Worm (Caenorhabditis elegans) whole organism, L4 larva: Measurements from ENCODE around the gene eco-1.
A peak's percentile ranks its signal among the peaks of the same experiment; 100 is the strongest.

Experiments used
- D1046.2 ChIP-seq: fragments of 200-800 bp; sonication (Bioruptor generic); IDR thresholded peaks from 2 replicates; pipeline ENCODE4 v1.3.6; 2022; ENCODE audit warnings: missing genetic modification characterization, missing compliant biosample characterization
- Y105C5A.15 ChIP-seq: fragments of 200-800 bp; sonication (Bioruptor generic); IDR thresholded peaks from 2 replicates; pipeline ENCODE4 v1.3.6; 2022; ENCODE audit warnings: missing genetic modification characterization, missing compliant biosample characterization
- Y75B8A.6 ChIP-seq: fragments of 200-800 bp; sonication (Bioruptor generic); IDR thresholded peaks from 2 replicates; pipeline ENCODE4 v1.3.6; 2022; ENCODE audit warnings: missing genetic modification reagents, missing genetic modification characterization, missing compliant biosample characterization
- ZK546.5 ChIP-seq, 2 experiments: sonication (generic microtip); optimal IDR thresholded peaks; 2 replicates each; lab custom pipeline; 2017; ENCODE audit warnings: missing biosample characterization in 2 of 2, missing genetic modification characterization in 2 of 2
- aha-1 ChIP-seq: fragments of 150-350 bp; peaks from one replicate; lab custom pipeline; 2014; ENCODE audit warnings: missing biosample characterization, missing genetic modification characterization
- ceh-20 ChIP-seq: fragments of 200-800 bp; sonication (Bioruptor generic); IDR thresholded peaks from 2 replicates; pipeline ENCODE4 v1.3.6; 2022; ENCODE audit warnings: missing genetic modification reagents, missing genetic modification characterization, missing compliant biosample characterization
- ceh-28 ChIP-seq: fragments of 150-350 bp; optimal IDR thresholded peaks from 2 replicates; lab custom pipeline; 2014; ENCODE audit warnings: missing biosample characterization, missing genetic modification reagents, missing genetic modification characterization
- ceh-44 ChIP-seq: fragments of 200-800 bp; sonication (Bioruptor generic); IDR thresholded peaks from 2 replicates; pipeline ENCODE4 v1.3.6; 2022; ENCODE audit warnings: missing genetic modification reagents, missing genetic modification characterization, missing compliant biosample characterization
- ceh-62 ChIP-seq: sonication (generic microtip); optimal IDR thresholded peaks from 2 replicates; lab custom pipeline; 2017; ENCODE audit warnings: missing biosample characterization, missing genetic modification characterization
- ctbp-1 ChIP-seq: fragments of 200-800 bp; sonication (Bioruptor generic); IDR thresholded peaks from 2 replicates; pipeline ENCODE4 v1.3.6; 2022; ENCODE audit warnings: missing genetic modification reagents, missing genetic modification characterization, missing compliant biosample characterization
- daf-16 ChIP-seq, 3 experiments: sonication (generic microtip); optimal IDR thresholded peaks; 2 replicates each; lab custom pipeline; 2016 to 2017; ENCODE audit warnings: missing genetic modification characterization in 3 of 3, missing genetic modification reagents in 3 of 3, mild to moderate bottlenecking in 2 of 3, missing compliant biosample characterization in 2 of 3, missing biosample characterization in 1 of 3, moderate library complexity in 1 of 3
- dmd-6 ChIP-seq: fragments of 200-800 bp; sonication (Bioruptor generic); IDR thresholded peaks from 2 replicates; pipeline ENCODE4 v1.3.6; 2022; ENCODE audit warnings: missing genetic modification reagents, missing genetic modification characterization, missing compliant biosample characterization
- dmd-9 ChIP-seq: fragments of 200-800 bp; sonication (Bioruptor generic); IDR thresholded peaks from 2 replicates; pipeline ENCODE4 v1.3.6; 2022; ENCODE audit warnings: missing genetic modification reagents, missing genetic modification characterization, missing compliant biosample characterization
- dpl-1 ChIP-seq: fragments of 150-350 bp; optimal IDR thresholded peaks from 2 replicates; lab custom pipeline; 2014; ENCODE audit warnings: missing biosample characterization, missing genetic modification reagents, missing genetic modification characterization
- dve-1 ChIP-seq: sonication (generic microtip); optimal IDR thresholded peaks from 2 replicates; lab custom pipeline; 2017; ENCODE audit warnings: antibody characterized with exemption, mild to moderate bottlenecking, missing genetic modification characterization, missing compliant biosample characterization; ENCODE audit not compliant: insufficient read depth
- egl-43 ChIP-seq: fragments of 200-800 bp; sonication (Bioruptor generic); IDR thresholded peaks from 2 replicates; pipeline ENCODE4 v1.3.6; 2022; ENCODE audit warnings: missing genetic modification reagents, missing genetic modification characterization, missing compliant biosample characterization
- fkh-10 ChIP-seq: fragments of 150-350 bp; optimal IDR thresholded peaks from 2 replicates; lab custom pipeline; 2014; ENCODE audit warnings: missing biosample characterization, missing genetic modification reagents, missing genetic modification characterization
- fos-1 ChIP-seq: fragments of 150-350 bp; optimal IDR thresholded peaks from 2 replicates; lab custom pipeline; 2014; ENCODE audit warnings: missing biosample characterization, missing genetic modification characterization
- hif-1 ChIP-seq, 2 experiments: sonication (generic microtip); optimal IDR thresholded peaks; 2 replicates each; lab custom pipeline; 2016 to 2017; ENCODE audit warnings: missing compliant biosample characterization in 2 of 2, missing genetic modification characterization in 2 of 2, missing genetic modification reagents in 2 of 2, missing genotype in 2 of 2, mild to moderate bottlenecking in 1 of 2
- hlh-11 ChIP-seq: fragments of 200-800 bp; sonication (Bioruptor generic); optimal IDR thresholded peaks from 2 replicates; lab custom pipeline; 2018; ENCODE audit warnings: mild to moderate bottlenecking, missing genetic modification characterization, missing compliant biosample characterization
- hlh-30 ChIP-seq: sonication (generic microtip); optimal IDR thresholded peaks from 2 replicates; lab custom pipeline; 2017; ENCODE audit warnings: antibody characterized with exemption, mild to moderate bottlenecking, missing genetic modification characterization, missing compliant biosample characterization; ENCODE audit not compliant: insufficient read depth
- hmg-1.1 ChIP-seq: fragments of 200-800 bp; sonication (Bioruptor generic); IDR thresholded peaks from 2 replicates; pipeline ENCODE4 v1.3.6; 2022; ENCODE audit warnings: missing genetic modification reagents, missing genetic modification characterization, missing compliant biosample characterization
- lim-7 ChIP-seq: fragments of 200-800 bp; sonication (Bioruptor generic); IDR thresholded peaks from 2 replicates; pipeline ENCODE4 v1.3.6; 2022; ENCODE audit warnings: missing genetic modification characterization, missing compliant biosample characterization
- lin-13 ChIP-seq: fragments of 150-350 bp; optimal IDR thresholded peaks from 2 replicates; lab custom pipeline; 2014; ENCODE audit warnings: missing biosample characterization, missing genetic modification reagents, missing genetic modification characterization
- lin-15B ChIP-seq: fragments of 150-350 bp; sonication (generic microtip); optimal IDR thresholded peaks from 3 replicates; lab custom pipeline; 2014; ENCODE audit warnings: missing biosample characterization, missing genetic modification characterization
- lin-29 ChIP-seq: fragments of 200-800 bp; sonication (Bioruptor generic); IDR thresholded peaks from 2 replicates; pipeline ENCODE4 v1.3.6; 2022; ENCODE audit warnings: missing genetic modification reagents, missing genetic modification characterization, missing compliant biosample characterization
- madf-5 ChIP-seq, 2 experiments: fragments of 200-800 bp; sonication (Bioruptor generic); IDR thresholded peaks; 2 replicates each; pipeline ENCODE4 v1.3.6; 2022; ENCODE audit warnings: missing compliant biosample characterization in 2 of 2, missing genetic modification characterization in 2 of 2
- madf-9 ChIP-seq: fragments of 200-800 bp; sonication (Bioruptor generic); conservative IDR thresholded peaks from 2 replicates; pipeline ENCODE4 v1.3.6; 2022; ENCODE audit warnings: missing genetic modification reagents, missing genetic modification characterization, missing compliant biosample characterization
- mep-1 ChIP-seq: fragments of 150-350 bp; sonication (generic microtip); optimal IDR thresholded peaks from 3 replicates; lab custom pipeline; 2014; ENCODE audit warnings: missing biosample characterization, missing genetic modification characterization
- mxl-2 ChIP-seq: fragments of 200-800 bp; sonication (Bioruptor generic); conservative IDR thresholded peaks from 2 replicates; pipeline ENCODE4 v1.3.6; 2022; ENCODE audit warnings: missing genetic modification reagents, missing genetic modification characterization, missing compliant biosample characterization
- mxl-3 ChIP-seq: fragments of 200-800 bp; sonication (Bioruptor generic); optimal IDR thresholded peaks from 2 replicates; lab custom pipeline; 2018; ENCODE audit warnings: mild to moderate bottlenecking, missing genetic modification characterization, missing compliant biosample characterization
- nhr-102 ChIP-seq: sonication (generic microtip); optimal IDR thresholded peaks from 2 replicates; lab custom pipeline; 2016; ENCODE audit warnings: mild to moderate bottlenecking, missing genetic modification characterization, moderate library complexity, missing compliant biosample characterization
- nhr-11 ChIP-seq: fragments of 150-350 bp; optimal IDR thresholded peaks from 2 replicates; lab custom pipeline; 2014; ENCODE audit warnings: missing biosample characterization, missing genetic modification characterization
- nhr-111 ChIP-seq: fragments of 200-800 bp; sonication (Bioruptor generic); optimal IDR thresholded peaks from 2 replicates; lab custom pipeline; 2018; ENCODE audit warnings: mild to moderate bottlenecking, missing genetic modification characterization, missing compliant biosample characterization
- nhr-25 ChIP-seq: sonication (generic microtip); optimal IDR thresholded peaks from 2 replicates; lab custom pipeline; 2017; ENCODE audit warnings: missing genetic modification characterization, mild to moderate bottlenecking, missing compliant biosample characterization, antibody characterized with exemption, moderate library complexity, borderline replicate concordance; ENCODE audit not compliant: insufficient read depth
- nhr-28 ChIP-seq: fragments of 150-350 bp; optimal IDR thresholded peaks from 2 replicates; lab custom pipeline; 2014; ENCODE audit warnings: missing biosample characterization, missing genetic modification characterization
- nhr-76 ChIP-seq: fragments of 150-350 bp; optimal IDR thresholded peaks from 2 replicates; lab custom pipeline; 2014; ENCODE audit warnings: missing biosample characterization, missing genetic modification characterization
- pha-4 ChIP-seq, 2 experiments: fragments of 150-350 bp in 1 of 2; fragments of 200-800 bp in 1 of 2; sonication (Bioruptor generic) in 1 of 2; IDR thresholded peaks in 1 of 2; optimal IDR thresholded peaks in 1 of 2; 2 replicates each; pipeline versions ENCODE4 v1.3.6 to Lab custom; 2014 to 2022; ENCODE audit warnings: missing genetic modification characterization in 2 of 2, missing genetic modification reagents in 2 of 2, missing biosample characterization in 1 of 2, missing compliant biosample characterization in 1 of 2
- saeg-2 ChIP-seq: fragments of 200-800 bp; sonication (Bioruptor generic); IDR thresholded peaks from 2 replicates; pipeline ENCODE4 v1.3.6; 2022; ENCODE audit warnings: missing genetic modification reagents, missing genetic modification characterization, missing compliant biosample characterization
- snpc-1.2 ChIP-seq: fragments of 200-800 bp; sonication (Bioruptor generic); IDR thresholded peaks from 2 replicates; pipeline ENCODE4 v1.3.6; 2022; ENCODE audit warnings: missing genetic modification reagents, missing genetic modification characterization, missing compliant biosample characterization
- spr-1 ChIP-seq: sonication (generic microtip); optimal IDR thresholded peaks from 2 replicates; lab custom pipeline; 2016; ENCODE audit warnings: mild to moderate bottlenecking, missing genetic modification characterization, missing compliant biosample characterization
- spr-3 ChIP-seq: fragments of 200-800 bp; sonication (Bioruptor generic); optimal IDR thresholded peaks from 2 replicates; lab custom pipeline; 2018; ENCODE audit warnings: mild to moderate bottlenecking, missing genetic modification characterization, missing compliant biosample characterization
- unc-62 ChIP-seq, 3 experiments: fragments of 150-350 bp in 1 of 3; sonication (generic microtip); optimal IDR thresholded peaks in 2 of 3; peaks in 1 of 3; 1 replicate in 1 of 3; 2 replicates in 2 of 3; lab custom pipeline; 2014 to 2017; ENCODE audit warnings: missing biosample characterization in 3 of 3, missing genetic modification characterization in 3 of 3, missing genetic modification reagents in 3 of 3, missing genotype in 1 of 3
- zfp-2 ChIP-seq: sonication (generic microtip); optimal IDR thresholded peaks from 2 replicates; lab custom pipeline; 2016; ENCODE audit warnings: mild to moderate bottlenecking, missing genetic modification characterization, missing compliant biosample characterization
- zip-11 ChIP-seq: fragments of 200-800 bp; sonication (Bioruptor generic); IDR thresholded peaks from 2 replicates; pipeline ENCODE4 v1.3.6; 2022; ENCODE audit warnings: missing genetic modification characterization, missing compliant biosample characterization
- ztf-11 ChIP-seq: fragments of 150-350 bp; optimal IDR thresholded peaks from 2 replicates; lab custom pipeline; 2014; ENCODE audit warnings: missing biosample characterization, missing genetic modification characterization

Gene eco-1

DNA sequence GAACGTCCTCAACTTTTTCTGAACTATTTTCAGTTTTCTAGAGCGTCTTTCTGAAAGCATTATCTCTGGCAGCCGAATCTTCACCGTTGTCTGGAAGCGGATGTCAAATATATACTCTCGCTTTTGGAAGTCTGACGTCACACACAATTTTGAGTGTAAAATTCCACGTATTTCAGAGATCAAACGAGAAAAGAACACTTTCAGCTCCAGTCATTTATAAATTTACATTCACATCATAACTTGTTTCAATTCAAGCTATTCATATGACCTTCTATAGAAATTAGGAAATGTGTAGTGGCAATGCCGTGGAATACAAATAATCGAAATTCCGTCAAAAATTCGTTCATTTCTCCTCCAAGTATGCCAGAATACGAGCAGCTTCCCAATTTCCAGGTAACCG lies 6.7 kb upstream of the eco-1 start, which contains the start of gene F08F8.11:
F08F8.11 (plus strand) TSS at position 301 of the 400 bp plus-strand sequence.
- TF ChIP-seq aha-1 (tag; lab: Kevin White, UChicago) (peak; percentile 84), lin-29 (GFP tag; lab: Robert Waterston, UW) (no peak)

DNA sequence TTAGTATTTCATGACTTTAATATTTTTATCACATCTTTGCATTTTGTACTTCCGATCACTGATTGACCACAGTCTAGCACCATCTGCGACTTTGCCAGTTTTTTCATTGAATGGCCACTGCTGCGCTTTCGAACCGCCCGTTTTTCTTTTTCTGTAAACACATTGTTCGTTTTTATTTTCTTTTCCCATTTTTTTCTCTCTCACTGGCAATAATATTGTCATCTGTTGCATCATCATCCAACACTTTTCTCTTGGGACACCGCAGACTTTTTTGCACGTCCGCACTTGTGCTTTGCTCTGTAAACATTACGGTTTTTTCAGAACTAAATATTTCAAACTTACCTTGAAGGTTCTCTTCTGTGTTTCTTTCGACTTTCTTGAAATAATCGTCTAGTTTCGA lies 268 bp downstream of the eco-1 start:
- TF ChIP-seq nhr-11 (tag; lab: Kevin White, UChicago) (peak; percentile 12), lin-13 (GFP tag; lab: Kevin White, UChicago) (peak; percentile 32), mep-1 (tag; lab: Kevin White, UChicago) (peak; percentile 36), aha-1 (tag; lab: Kevin White, UChicago) (peak; percentile 93), fos-1 (no peak), nhr-28 (tag; lab: Kevin White, UChicago) (peak; percentile 63), nhr-76 (tag; lab: Kevin White, UChicago) (no peak), ctbp-1 (no peak), hlh-11 (tag; lab: Kevin White, UChicago) (peak; percentile 72), dpl-1 (GFP tag; lab: Kevin White, UChicago) (no peak), nhr-111 (no peak), dve-1 (peak; percentile 24), hlh-30 (peak; percentile 40), ceh-44 (GFP tag; lab: Robert Waterston, UW) (no peak), mxl-2 (GFP tag; lab: Robert Waterston, UW) (no peak), dmd-6 (GFP tag; lab: Robert Waterston, UW) (peak; percentile 51; the same call in 1 of the 2 replicates), hif-1 (tag; optimal IDR thresholded peaks at IDR 0.05; lab: Kevin White, UChicago) (peak in 1 of 2 experiments; percentile 92), pha-4 (GFP tag; IDR thresholded peaks at IDR 0.05; lab: Robert Waterston, UW) (no peak), pha-4 (tag; optimal IDR thresholded peaks at IDR 0.05; lab: Kevin White, UChicago) (peak; percentile 80), ceh-20 (GFP tag; lab: Robert Waterston, UW) (0 out of 2 replicates have a peak, but pooled peaks have one; percentile 42), mxl-3 (peak; percentile 15), daf-16 (GFP tag; optimal IDR thresholded peaks at IDR 0.05; lab: Kevin White, UChicago) (peak in 1 of 2 experiments; percentile 80), daf-16 (tag; optimal IDR thresholded peaks at IDR 0.05; lab: Kevin White, UChicago) (peak; percentile 60)

DNA sequence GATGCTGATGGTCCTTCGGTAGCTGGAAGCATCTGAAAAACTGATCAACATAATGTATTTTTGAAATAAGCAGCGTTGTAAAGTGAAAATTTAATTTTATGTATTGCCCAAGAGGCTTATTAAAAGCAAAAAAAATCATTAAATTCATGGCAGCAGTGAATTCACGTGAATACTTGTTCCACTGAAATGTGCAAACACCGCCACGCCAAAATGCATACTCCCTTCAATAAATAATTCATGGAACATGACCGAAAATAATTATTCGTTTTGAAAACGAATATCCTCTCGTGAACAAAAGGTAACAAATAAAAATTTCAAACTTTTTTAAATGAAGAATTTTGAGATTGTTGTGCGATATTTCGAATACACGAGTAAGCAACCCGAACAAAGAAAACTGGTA lies 1.5 kb downstream of the eco-1 start, which contains the start of gene F08F8.10:
F08F8.10 (minus strand) TSS at position 38 of the 400 bp plus-strand sequence.
- TF ChIP-seq zfp-2 (tag; lab: Kevin White, UChicago), result no peak
- TF ChIP-seq snpc-1.2, result no peak
- no peak for TF ChIP-seq nhr-102 (tag; lab: Kevin White, UChicago)
- TF ChIP-seq saeg-2, result no peak
- TF ChIP-seq ceh-62 (tag; lab: Kevin White, UChicago), result no peak
- no peak for TF ChIP-seq hmg-1.1
- TF ChIP-seq mxl-3, result no peak
- TF ChIP-seq zip-11, result no peak
- no peak for TF ChIP-seq madf-5 (GFP tag; IDR thresholded peaks at IDR 0.05; lab: Robert Waterston, UW)
- peak; percentile 91 for TF ChIP-seq hlh-30
- TF ChIP-seq nhr-25 (tag; lab: Kevin White, UChicago), result no peak
- no peak for TF ChIP-seq ztf-11 (tag; lab: Kevin White, UChicago)
- no peak for TF ChIP-seq dmd-9 (GFP tag; lab: Robert Waterston, UW)
- no peak for TF ChIP-seq fkh-10
- no peak for TF ChIP-seq Y75B8A.6 (GFP tag; lab: Robert Waterston, UW)
- no peak for TF ChIP-seq lim-7 (GFP tag; lab: Robert Waterston, UW)
- TF ChIP-seq ceh-28 (tag; lab: Kevin White, UChicago), result no peak
- no peak for TF ChIP-seq madf-9
- TF ChIP-seq egl-43 (GFP tag; lab: Robert Waterston, UW), result no peak
- TF ChIP-seq spr-1 (tag; lab: Kevin White, UChicago), result no peak
- no peak for TF ChIP-seq spr-3 (GFP tag; lab: Kevin White, UChicago)
- TF ChIP-seq D1046.2 (GFP tag; lab: Robert Waterston, UW), result no peak
- TF ChIP-seq Y105C5A.15 (GFP tag; lab: Robert Waterston, UW), result no peak
- TF ChIP-seq pha-4 (GFP tag; IDR thresholded peaks at IDR 0.05; lab: Robert Waterston, UW), result no peak
- no peak for TF ChIP-seq pha-4 (tag; optimal IDR thresholded peaks at IDR 0.05; lab: Kevin White, UChicago)
- TF ChIP-seq ZK546.5 (tag; optimal IDR thresholded peaks at IDR 0.05; lab: Kevin White, UChicago), result no peak
- TF ChIP-seq lin-15B (tag; lab: Kevin White, UChicago), result no peak
- peak in 1 of 2 experiments; percentile 81 for TF ChIP-seq unc-62 (GFP tag; optimal IDR thresholded peaks at IDR 0.05 in 1 of 2; lab: Kevin White, UChicago)
- TF ChIP-seq unc-62 (tag; optimal IDR thresholded peaks at IDR 0.05; lab: Kevin White, UChicago), result no peak
- TF ChIP-seq ctbp-1, result 0 out of 2 replicates have a peak, but pooled peaks have one; percentile 15
